Fruit fly (Drosophila melanogaster) whole organism, wandering third instar larva: Measurements from ENCODE around the gene Prosbeta3.
A peak's percentile ranks its signal among the peaks of the same experiment; 100 is the strongest.

ENCODE experiments used
- Abd-B ChIP-seq: fragments of >200 bp; optimal IDR thresholded peaks from 2 replicates; lab custom pipeline; 2017; ENCODE audit warnings: missing biosample characterization, missing genetic modification characterization
- CG32264 ChIP-seq: fragments of 200-800 bp; sonication (Bioruptor generic); optimal IDR thresholded peaks from 2 replicates; lab custom pipeline; 2016; ENCODE audit warnings: missing biosample characterization, missing genetic modification characterization
- CG9705 ChIP-seq: fragments of 200-800 bp; sonication (Bioruptor generic); optimal IDR thresholded peaks from 2 replicates; lab custom pipeline; 2018; ENCODE audit warnings: missing biosample characterization, mild to moderate bottlenecking, missing genetic modification characterization
- CrebA ChIP-seq: fragments of 200-800 bp; sonication (Bioruptor generic); optimal IDR thresholded peaks from 2 replicates; lab custom pipeline; 2016; ENCODE audit warnings: missing biosample characterization, mild to moderate bottlenecking, missing genetic modification characterization, borderline replicate concordance
- Dfd ChIP-seq: fragments of >200 bp; optimal IDR thresholded peaks from 2 replicates; lab custom pipeline; 2017; ENCODE audit warnings: missing biosample characterization, missing genetic modification characterization
- Dif ChIP-seq: fragments of 200-275, 200-300 bp; sonication (Bioruptor generic); optimal IDR thresholded peaks from 2 replicates; lab custom pipeline; 2018; ENCODE audit warnings: missing biosample characterization, missing genetic modification characterization; ENCODE audit not compliant: partially characterized antibody
- GATAd ChIP-seq: sonication (Bioruptor generic); optimal IDR thresholded peaks from 2 replicates; lab custom pipeline; 2016; ENCODE audit warnings: missing biosample characterization, missing genetic modification characterization
- HLH106 ChIP-seq: fragments of 200-800 bp; optimal IDR thresholded peaks from 3 replicates; lab custom pipeline; 2019; ENCODE audit warnings: missing biosample characterization, mild to moderate bottlenecking, missing genetic modification characterization, moderate library complexity
- Hnf4 ChIP-seq: fragments of 200-800 bp; sonication (Bioruptor generic); optimal IDR thresholded peaks from 2 replicates; lab custom pipeline; 2016; ENCODE audit warnings: missing biosample characterization, mild to moderate bottlenecking, missing genetic modification characterization
- Hr78 ChIP-seq: fragments of >200 bp; optimal IDR thresholded peaks from 2 replicates; lab custom pipeline; 2017; ENCODE audit warnings: missing biosample characterization, missing genetic modification characterization
- Hr83 ChIP-seq: fragments of 200-300 bp; sonication (Bioruptor generic); optimal IDR thresholded peaks from 2 replicates; lab custom pipeline; 2016; ENCODE audit warnings: missing biosample characterization, mild to moderate bottlenecking, missing genetic modification characterization, moderate library complexity; ENCODE audit not compliant: poor library complexity, severe bottlenecking
- Jra ChIP-seq: sonication (Bioruptor generic); optimal IDR thresholded peaks from 2 replicates; lab custom pipeline; 2016; ENCODE audit warnings: missing biosample characterization, missing genetic modification characterization
- Mio ChIP-seq: sonication (Bioruptor generic); optimal IDR thresholded peaks from 2 replicates; lab custom pipeline; 2016; ENCODE audit warnings: missing biosample characterization, missing genetic modification characterization
- Myc ChIP-seq: fragments of >200 bp; optimal IDR thresholded peaks from 2 replicates; lab custom pipeline; 2017
- N ChIP-seq: fragments of >200 bp; optimal IDR thresholded peaks from 2 replicates; lab custom pipeline; 2018; ENCODE audit warnings: missing biosample characterization, missing external identifiers, missing genetic modification characterization
- OdsH ChIP-seq: fragments of 200-800 bp; sonication (Bioruptor generic); optimal IDR thresholded peaks from 2 replicates; lab custom pipeline; 2016; ENCODE audit warnings: missing biosample characterization, mild to moderate bottlenecking, missing genetic modification characterization
- Rel ChIP-seq, 2 experiments: fragments of 200-800 bp; sonication (Bioruptor generic) in 1 of 2; optimal IDR thresholded peaks; 2 replicates in 1 of 2; 3 replicates in 1 of 2; lab custom pipeline; 2016 to 2019; ENCODE audit warnings: mild to moderate bottlenecking in 2 of 2, missing biosample characterization in 2 of 2, missing genetic modification characterization in 2 of 2, moderate library complexity in 1 of 2
- Sp1 ChIP-seq: fragments of 200-800 bp; sonication (Bioruptor generic); optimal IDR thresholded peaks from 3 replicates; lab custom pipeline; 2019; ENCODE audit warnings: missing biosample characterization, mild to moderate bottlenecking, missing genetic modification characterization, moderate library complexity
- Vsx2 ChIP-seq: fragments of 200-300, 225-300 bp; sonication (Bioruptor generic); optimal IDR thresholded peaks from 2 replicates; lab custom pipeline; 2018; ENCODE audit warnings: missing biosample characterization, missing genetic modification characterization; ENCODE audit not compliant: partially characterized antibody
- br ChIP-seq: fragments of 200-800 bp; sonication (Bioruptor generic); optimal IDR thresholded peaks from 2 replicates; lab custom pipeline; 2016; ENCODE audit warnings: missing biosample characterization, missing genetic modification characterization
- brk ChIP-seq: fragments of 200-800 bp; sonication (Bioruptor generic); optimal IDR thresholded peaks from 2 replicates; lab custom pipeline; 2016; ENCODE audit warnings: missing biosample characterization, mild to moderate bottlenecking, missing genetic modification characterization
- dl ChIP-seq, 2 experiments: fragments of 175-275, 200-275 bp in 1 of 2; fragments of 200-275 bp in 1 of 2; sonication (Bioruptor generic); optimal IDR thresholded peaks; lab custom pipeline; 2018; ENCODE audit warnings: mild to moderate bottlenecking in 2 of 2, missing biosample characterization in 2 of 2, missing genetic modification characterization in 2 of 2, moderate library complexity in 2 of 2; ENCODE audit not compliant: partially characterized antibody in 2 of 2, insufficient read depth in 1 of 2
- dmrt93B ChIP-seq: fragments of 200-800 bp; sonication (Bioruptor generic); optimal IDR thresholded peaks from 2 replicates; lab custom pipeline; 2018; ENCODE audit warnings: missing biosample characterization, mild to moderate bottlenecking, missing genetic modification characterization
- dsf ChIP-seq: sonication (Bioruptor generic); optimal IDR thresholded peaks from 2 replicates; lab custom pipeline; 2016; ENCODE audit warnings: missing biosample characterization, missing genetic modification characterization, borderline replicate concordance
- ey ChIP-seq: fragments of 200-800 bp; sonication (Bioruptor generic); optimal IDR thresholded peaks from 2 replicates; lab custom pipeline; 2016; ENCODE audit warnings: missing biosample characterization, missing genetic modification characterization
- foxo ChIP-seq, 2 experiments: fragments of 200-800 bp; sonication (Bioruptor generic); optimal IDR thresholded peaks; 2 replicates in 1 of 2; 3 replicates in 1 of 2; lab custom pipeline; 2016 to 2017; ENCODE audit warnings: missing biosample characterization in 2 of 2, missing genetic modification characterization in 2 of 2
- fru ChIP-seq: fragments of 200-800 bp; sonication (Bioruptor generic); optimal IDR thresholded peaks from 3 replicates; lab custom pipeline; 2016; ENCODE audit warnings: missing biosample characterization, mild to moderate bottlenecking, missing genetic modification characterization
- h ChIP-seq: fragments of 200-800 bp; sonication (Bioruptor generic); optimal IDR thresholded peaks from 3 replicates; lab custom pipeline; 2016; ENCODE audit warnings: missing biosample characterization, mild to moderate bottlenecking, missing genetic modification characterization
- jim ChIP-seq: fragments of 175-275, 200-325 bp; sonication (Bioruptor generic); optimal IDR thresholded peaks from 2 replicates; lab custom pipeline; 2016; ENCODE audit warnings: missing biosample characterization, mild to moderate bottlenecking, missing genetic modification characterization
- lola ChIP-seq: fragments of >200 bp; optimal IDR thresholded peaks from 2 replicates; lab custom pipeline; 2017; ENCODE audit warnings: missing biosample characterization, missing genetic modification characterization
- pan ChIP-seq: fragments of >200 bp; optimal IDR thresholded peaks from 2 replicates; lab custom pipeline; 2017
- psq ChIP-seq: fragments of 200-800 bp; sonication (Bioruptor generic); optimal IDR thresholded peaks from 3 replicates; lab custom pipeline; 2017; ENCODE audit warnings: missing biosample characterization, mild to moderate bottlenecking, missing genetic modification characterization, moderate library complexity
- rgr ChIP-seq: fragments of 200-800 bp; sonication (Bioruptor generic); optimal IDR thresholded peaks from 3 replicates; lab custom pipeline; 2016; ENCODE audit warnings: missing biosample characterization, mild to moderate bottlenecking, missing genetic modification characterization
- sage ChIP-seq: fragments of 200-800 bp; sonication (Bioruptor generic); optimal IDR thresholded peaks from 2 replicates; lab custom pipeline; 2016; ENCODE audit warnings: missing biosample characterization, mild to moderate bottlenecking, missing genetic modification characterization
- sv ChIP-seq: fragments of 200-800 bp; sonication (Bioruptor generic); optimal IDR thresholded peaks from 3 replicates; lab custom pipeline; 2016; ENCODE audit warnings: missing biosample characterization, missing genetic modification characterization
- tai ChIP-seq: sonication (Bioruptor generic); optimal IDR thresholded peaks from 2 replicates; lab custom pipeline; 2016; ENCODE audit warnings: missing biosample characterization, missing genetic modification characterization
- usp ChIP-seq: fragments of >200 bp; optimal IDR thresholded peaks from 2 replicates; lab custom pipeline; 2017; ENCODE audit warnings: missing biosample characterization, missing genetic modification characterization
- woc ChIP-seq: sonication (Bioruptor generic); optimal IDR thresholded peaks from 2 replicates; lab custom pipeline; 2016; ENCODE audit warnings: missing biosample characterization, mild to moderate bottlenecking, missing genetic modification characterization

The Prosbeta3 gene

dm6 chr3R:8959153-8959552, 46.9 kb downstream of the Prosbeta3 start:
- TF ChIP-seq Dfd (GFP tag; lab: Kevin White, UChicago): peak; percentile 84
- no peak for TF ChIP-seq rgr (GFP tag; lab: Kevin White, UChicago)

DNA sequence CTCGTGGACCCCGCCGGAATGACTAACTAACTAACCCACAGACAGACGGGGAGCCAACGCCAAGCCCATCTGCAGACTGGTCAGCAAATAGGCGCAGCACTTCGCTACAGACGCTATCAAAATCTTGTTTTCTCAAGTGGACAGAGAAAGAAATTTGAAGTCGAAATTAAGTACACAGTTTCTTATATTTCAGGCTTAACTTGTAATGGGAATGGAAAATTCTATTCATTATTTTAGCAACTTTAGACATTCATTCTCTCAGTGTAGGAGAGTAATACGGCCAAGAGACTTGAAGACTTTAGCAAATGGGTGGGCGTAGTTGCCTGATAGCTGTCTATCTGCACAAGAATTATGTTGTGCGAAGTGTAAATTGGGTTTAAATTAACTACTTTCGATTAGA, 47.7 kb downstream of the Prosbeta3 start:
- no peak for TF ChIP-seq fru (GFP tag; lab: Kevin White, UChicago)
- no peak for TF ChIP-seq lola (GFP tag; lab: Kevin White, UChicago)
- TF ChIP-seq woc (GFP tag; lab: Kevin White, UChicago): no peak
- TF ChIP-seq N (GFP tag; lab: Kevin White, UChicago): no peak

DNA sequence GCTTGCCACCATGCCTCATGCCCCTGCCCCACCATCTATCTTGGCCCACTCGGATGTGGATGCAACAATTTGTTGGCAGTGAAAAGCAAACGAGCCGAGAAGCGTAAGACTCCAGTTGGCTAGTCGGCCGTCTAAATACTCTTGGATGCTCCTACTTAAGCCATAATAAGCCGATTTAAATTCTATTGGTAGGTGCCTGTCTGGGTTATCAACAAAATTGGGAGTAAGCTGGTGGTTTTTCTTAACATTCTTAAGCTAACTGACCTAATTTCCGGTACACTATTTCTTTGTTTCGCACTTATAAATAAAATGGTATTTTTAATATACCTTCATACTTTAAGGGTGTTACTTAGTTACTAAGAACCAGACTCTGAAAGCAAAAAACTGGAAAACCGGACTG, 48.3 kb downstream of the Prosbeta3 start:
- TF ChIP-seq GATAd (GFP tag; lab: Kevin White, UChicago) (no peak), usp (GFP tag; lab: Kevin White, UChicago) (no peak), Hr83 (GFP tag; lab: Kevin White, UChicago) (no peak), Hnf4 (GFP tag; lab: Kevin White, UChicago) (no peak), CG32264 (GFP tag; lab: Kevin White, UChicago) (no peak), ey (GFP tag; lab: Kevin White, UChicago) (no peak), br (peak; percentile 27), dl (GFP tag; optimal IDR thresholded peaks at IDR 0.05; lab: Kevin White, UChicago; ENCODE audit: insufficient read depth in 1 of 2, partially characterized antibody in 2 of 2) (no peak), Vsx2 (no peak), Myc (lab: Kevin White, UChicago) (no peak), sage (GFP tag; lab: Kevin White, UChicago) (no peak), tai (GFP tag; lab: Kevin White, UChicago) (no peak), lola (GFP tag; lab: Kevin White, UChicago) (no peak), foxo (GFP tag; optimal IDR thresholded peaks at IDR 0.05; lab: Kevin White, UChicago) (peak in 1 of 2 experiments; percentile 33), HLH106 (tag; lab: Kevin White, UChicago) (peak; percentile 47), OdsH (GFP tag; lab: Kevin White, UChicago) (peak; percentile 34), Dfd (GFP tag; lab: Kevin White, UChicago) (no peak), Jra (GFP tag; lab: Kevin White, UChicago) (no peak), woc (GFP tag; lab: Kevin White, UChicago) (peak; percentile 90), Mio (GFP tag; lab: Kevin White, UChicago) (no peak), Rel (GFP tag; optimal IDR thresholded peaks at IDR 0.05; lab: Kevin White, UChicago) (no peak), Rel (tag; optimal IDR thresholded peaks at IDR 0.05; lab: Kevin White, UChicago) (no peak), Dif (GFP tag; lab: Kevin White, UChicago) (no peak), Abd-B (GFP tag; lab: Kevin White, UChicago) (no peak), Hr78 (GFP tag; lab: Kevin White, UChicago) (no peak), Sp1 (GFP tag; lab: Kevin White, UChicago) (peak; percentile 47), dmrt93B (GFP tag; lab: Kevin White, UChicago) (no peak), pan (lab: Kevin White, UChicago) (no peak), CG9705 (GFP tag; lab: Kevin White, UChicago) (no peak), dsf (GFP tag; lab: Kevin White, UChicago) (no peak), brk (GFP tag; lab: Kevin White, UChicago) (no peak), N (GFP tag; lab: Kevin White, UChicago) (no peak), jim (GFP tag; lab: Kevin White, UChicago) (no peak), rgr (GFP tag; lab: Kevin White, UChicago) (peak; percentile 13), CrebA (no peak), sv (GFP tag; lab: Kevin White, UChicago) (no peak), psq (GFP tag; lab: Kevin White, UChicago) (peak; percentile 66), h (GFP tag; lab: Kevin White, UChicago) (peak; percentile 41), fru (GFP tag; lab: Kevin White, UChicago) (peak; percentile 14)
